Worm (Caenorhabditis elegans) whole organism, L4 larva: ENCODE measurements around the gene osgn-1.

Experiments used
- ZK546.5 ChIP-seq, 2 experiments: sonication (generic microtip); optimal IDR thresholded peaks; 2 replicates each; lab custom pipeline; 2017; ENCODE audit warnings: missing biosample characterization in 2 of 2, missing genetic modification characterization in 2 of 2
- dmd-8 ChIP-seq: fragments of 200-800 bp; sonication (Bioruptor generic); IDR thresholded peaks from 2 replicates; pipeline ENCODE4 v1.3.6; 2022; ENCODE audit warnings: missing genetic modification characterization, missing compliant biosample characterization
- lin-39 ChIP-seq: fragments of 150-350 bp; optimal IDR thresholded peaks from 2 replicates; lab custom pipeline; 2014; ENCODE audit warnings: missing biosample characterization, missing genetic modification reagents, missing genetic modification characterization
- madf-9 ChIP-seq: fragments of 200-800 bp; sonication (Bioruptor generic); conservative IDR thresholded peaks from 2 replicates; pipeline ENCODE4 v1.3.6; 2022; ENCODE audit warnings: missing genetic modification reagents, missing genetic modification characterization, missing compliant biosample characterization
- mdl-1 ChIP-seq, 2 experiments: fragments of 150-350 bp in 1 of 2; sonication (generic microtip) in 1 of 2; optimal IDR thresholded peaks; 2 replicates each; lab custom pipeline; 2014 to 2017; ENCODE audit warnings: missing biosample characterization in 2 of 2, missing genetic modification characterization in 2 of 2
- mep-1 ChIP-seq: fragments of 150-350 bp; sonication (generic microtip); optimal IDR thresholded peaks from 3 replicates; lab custom pipeline; 2014; ENCODE audit warnings: missing biosample characterization, missing genetic modification characterization
- nhr-6 ChIP-seq: fragments of 150-350 bp; optimal IDR thresholded peaks from 2 replicates; lab custom pipeline; 2014; ENCODE audit warnings: missing biosample characterization, missing genetic modification characterization
- pha-4 ChIP-seq, 2 experiments: fragments of 150-350 bp in 1 of 2; fragments of 200-800 bp in 1 of 2; sonication (Bioruptor generic) in 1 of 2; IDR thresholded peaks in 1 of 2; optimal IDR thresholded peaks in 1 of 2; 2 replicates each; pipeline versions ENCODE4 v1.3.6 to Lab custom; 2014 to 2022; ENCODE audit warnings: missing genetic modification characterization in 2 of 2, missing genetic modification reagents in 2 of 2, missing biosample characterization in 1 of 2, missing compliant biosample characterization in 1 of 2
- unc-130 ChIP-seq: sonication (generic microtip); optimal IDR thresholded peaks from 2 replicates; lab custom pipeline; 2016; ENCODE audit warnings: missing genetic modification reagents, missing genetic modification characterization, missing compliant biosample characterization
- unc-62 ChIP-seq, 3 experiments: fragments of 150-350 bp in 1 of 3; sonication (generic microtip); optimal IDR thresholded peaks in 2 of 3; peaks in 1 of 3; 1 replicate in 1 of 3; 2 replicates in 2 of 3; lab custom pipeline; 2014 to 2017; ENCODE audit warnings: missing biosample characterization in 3 of 3, missing genetic modification characterization in 3 of 3, missing genetic modification reagents in 3 of 3, missing genotype in 1 of 3
- zag-1 ChIP-seq: fragments of 150-350 bp; optimal IDR thresholded peaks from 2 replicates; lab custom pipeline; 2014; ENCODE audit warnings: missing biosample characterization, missing genetic modification characterization
- zfp-3 ChIP-seq: fragments of 200-800 bp; sonication (Bioruptor generic); conservative IDR thresholded peaks from 2 replicates; pipeline ENCODE4 v1.3.6; 2022; ENCODE audit warnings: missing genetic modification reagents, missing genetic modification characterization, missing compliant biosample characterization

ce11 chrIV:4209084-4209483 lies 1.9 kb downstream of the osgn-1 start:
- TF ChIP-seq pha-4 (GFP tag; IDR thresholded peaks at IDR 0.05; lab: Robert Waterston, UW) (no peak), pha-4 (tag; optimal IDR thresholded peaks at IDR 0.05; lab: Kevin White, UChicago) (no peak), lin-39 (no peak), zag-1 (tag; lab: Kevin White, UChicago) (no peak), dmd-8 (no peak), zfp-3 (GFP tag; lab: Robert Waterston, UW) (no peak), unc-62 (GFP tag; optimal IDR thresholded peaks at IDR 0.05 in 1 of 2; lab: Kevin White, UChicago) (no peak), unc-62 (tag; optimal IDR thresholded peaks at IDR 0.05; lab: Kevin White, UChicago) (no peak), mep-1 (no peak), ZK546.5 (tag; optimal IDR thresholded peaks at IDR 0.05; lab: Kevin White, UChicago) (no peak), mdl-1 (tag; optimal IDR thresholded peaks at IDR 0.05; lab: Kevin White, UChicago) (no peak), nhr-6 (tag; lab: Kevin White, UChicago) (no peak), madf-9 (no peak), unc-130 (no peak)
